Worm (Caenorhabditis elegans) whole organism, L1 larva: Measurements from ENCODE around the gene R144.11.

Source experiments
- C04F5.9 ChIP-seq: sonication (generic microtip); optimal IDR thresholded peaks from 2 replicates; lab custom pipeline; 2016; ENCODE audit warnings: missing genetic modification characterization, missing compliant biosample characterization
- Y116A8C.19 ChIP-seq: sonication (generic microtip); optimal IDR thresholded peaks from 2 replicates; lab custom pipeline; 2016; ENCODE audit warnings: missing compliant biosample characterization, missing genetic modification characterization, borderline replicate concordance
- aha-1 ChIP-seq: fragments of 150-350 bp; optimal IDR thresholded peaks from 2 replicates; lab custom pipeline; 2014; ENCODE audit warnings: missing biosample characterization, missing genetic modification characterization
- alr-1 ChIP-seq: fragments of 200-800 bp; sonication (Bioruptor generic); optimal IDR thresholded peaks from 2 replicates; lab custom pipeline; 2018; ENCODE audit warnings: borderline replicate concordance, mild to moderate bottlenecking, missing genetic modification characterization, missing compliant biosample characterization
- aly-2 ChIP-seq: fragments of 150-350 bp; optimal IDR thresholded peaks from 2 replicates; lab custom pipeline; 2014; ENCODE audit warnings: missing biosample characterization, missing genetic modification characterization
- ama-1 ChIP-seq: fragments of 150-350 bp; optimal IDR thresholded peaks from 2 replicates; lab custom pipeline; 2014
- ceh-63 ChIP-seq: fragments of 200-800 bp; sonication (Bioruptor generic); optimal IDR thresholded peaks from 2 replicates; lab custom pipeline; 2018; ENCODE audit warnings: mild to moderate bottlenecking, missing genetic modification characterization, missing compliant biosample characterization
- ceh-8 ChIP-seq: fragments of 200-800 bp; sonication (Bioruptor generic); optimal IDR thresholded peaks from 2 replicates; lab custom pipeline; 2018; ENCODE audit warnings: mild to moderate bottlenecking, missing genetic modification characterization, moderate library complexity, missing compliant biosample characterization
- ceh-88 ChIP-seq: fragments of 200-800 bp; sonication (Bioruptor generic); IDR thresholded peaks from 2 replicates; pipeline ENCODE4 v1.3.6; 2022; ENCODE audit warnings: missing genetic modification characterization, missing compliant biosample characterization
- dpl-1 ChIP-seq, 3 experiments: fragments of 150-350 bp in 2 of 3; sonication (generic microtip) in 1 of 3; optimal IDR thresholded peaks; 2 replicates each; lab custom pipeline; 2014 to 2017; ENCODE audit warnings: missing biosample characterization in 3 of 3, missing genetic modification characterization in 3 of 3, missing genetic modification reagents in 3 of 3
- egl-27 ChIP-seq, 2 experiments: fragments of 150-350 bp in 1 of 2; sonication (generic microtip); optimal IDR thresholded peaks; 3 replicates each; lab custom pipeline; 2017 to 2018; ENCODE audit warnings: missing biosample characterization in 2 of 2, missing genetic modification characterization in 2 of 2, missing genetic modification reagents in 2 of 2
- elt-2 ChIP-seq: sonication (generic microtip); optimal IDR thresholded peaks from 2 replicates; lab custom pipeline; 2016; ENCODE audit warnings: missing genetic modification characterization, mild to moderate bottlenecking, inconsistent platforms, missing compliant biosample characterization, missing genetic modification reagents
- elt-3 ChIP-seq, 6 experiments: fragments of 150-350 bp in 1 of 6; sonication (generic microtip); optimal IDR thresholded peaks; 2 replicates each; lab custom pipeline; 2017 to 2018; ENCODE audit warnings: missing biosample characterization in 6 of 6, missing genetic modification characterization in 6 of 6, inconsistent platforms in 1 of 6
- ets-5 ChIP-seq: fragments of 200-800 bp; sonication (Bioruptor generic); IDR thresholded peaks from 2 replicates; pipeline ENCODE4 v1.3.6; 2022; ENCODE audit warnings: missing genetic modification characterization, missing compliant biosample characterization
- fkh-10 ChIP-seq: sonication (generic microtip); optimal IDR thresholded peaks from 2 replicates; lab custom pipeline; 2017; ENCODE audit warnings: missing biosample characterization, missing genetic modification reagents, missing genetic modification characterization
- fkh-4 ChIP-seq: sonication (generic microtip); optimal IDR thresholded peaks from 2 replicates; lab custom pipeline; 2016; ENCODE audit warnings: missing compliant biosample characterization, missing genetic modification characterization, borderline replicate concordance
- fkh-8 ChIP-seq: sonication (generic microtip); optimal IDR thresholded peaks from 2 replicates; lab custom pipeline; 2016; ENCODE audit warnings: mild to moderate bottlenecking, missing genetic modification characterization, missing compliant biosample characterization
- hlh-17 ChIP-seq: fragments of 200-800 bp; sonication (Bioruptor generic); optimal IDR thresholded peaks from 2 replicates; lab custom pipeline; 2018; ENCODE audit warnings: missing genetic modification characterization, mild to moderate bottlenecking, missing compliant biosample characterization, moderate library complexity, borderline replicate concordance
- hlh-4 ChIP-seq: sonication (generic microtip); optimal IDR thresholded peaks from 2 replicates; lab custom pipeline; 2016; ENCODE audit warnings: mild to moderate bottlenecking, missing genetic modification characterization, missing compliant biosample characterization
- hpl-2 ChIP-seq: fragments of 150-350 bp; optimal IDR thresholded peaks from 2 replicates; lab custom pipeline; 2014; ENCODE audit warnings: missing biosample characterization, missing genetic modification reagents, missing genetic modification characterization
- irx-1 ChIP-seq: sonication (generic microtip); optimal IDR thresholded peaks from 2 replicates; lab custom pipeline; 2016; ENCODE audit warnings: missing genetic modification characterization, missing compliant biosample characterization
- isw-1 ChIP-seq: fragments of 200-800 bp; sonication (Bioruptor generic); IDR thresholded peaks from 2 replicates; pipeline ENCODE4 v1.3.6; 2022; ENCODE audit warnings: missing genetic modification characterization, missing compliant biosample characterization
- lin-13 ChIP-seq: fragments of 150-350 bp; optimal IDR thresholded peaks from 2 replicates; lab custom pipeline; 2014; ENCODE audit warnings: missing biosample characterization, missing genetic modification reagents, missing genetic modification characterization
- lin-15B ChIP-seq: fragments of 150-350 bp; sonication (generic microtip); optimal IDR thresholded peaks from 3 replicates; lab custom pipeline; 2014; ENCODE audit warnings: missing biosample characterization, missing genetic modification characterization
- lin-39 ChIP-seq: fragments of 150-350 bp; optimal IDR thresholded peaks from 2 replicates; lab custom pipeline; 2014; ENCODE audit warnings: missing biosample characterization, missing genetic modification reagents, missing genetic modification characterization
- mab-9 ChIP-seq: fragments of 200-800 bp; sonication (Bioruptor generic); IDR thresholded peaks from 2 replicates; pipeline ENCODE4 v1.3.6; 2022; ENCODE audit warnings: missing genetic modification reagents, missing genetic modification characterization, missing compliant biosample characterization
- mep-1 ChIP-seq: fragments of 150-350 bp; optimal IDR thresholded peaks from 2 replicates; lab custom pipeline; 2014; ENCODE audit warnings: missing biosample characterization, missing genetic modification characterization
- nhr-11 ChIP-seq: fragments of 150-350 bp; optimal IDR thresholded peaks from 2 replicates; lab custom pipeline; 2014; ENCODE audit warnings: missing biosample characterization, missing genetic modification characterization
- nhr-19 ChIP-seq: fragments of 200-800 bp; sonication (Bioruptor generic); conservative IDR thresholded peaks from 2 replicates; pipeline ENCODE4 v1.3.6; 2022; ENCODE audit warnings: missing genetic modification characterization, missing compliant biosample characterization
- nhr-237 ChIP-seq: fragments of 150-350 bp; optimal IDR thresholded peaks from 2 replicates; lab custom pipeline; 2014; ENCODE audit warnings: missing biosample characterization, missing genetic modification characterization
- nhr-28 ChIP-seq: fragments of 150-350 bp; optimal IDR thresholded peaks from 2 replicates; lab custom pipeline; 2014; ENCODE audit warnings: missing biosample characterization, missing genetic modification characterization
- nhr-71 ChIP-seq: sonication (generic microtip); optimal IDR thresholded peaks from 2 replicates; lab custom pipeline; 2016; ENCODE audit warnings: mild to moderate bottlenecking, missing genetic modification characterization, moderate library complexity, missing compliant biosample characterization
- nhr-77 ChIP-seq: fragments of 150-350 bp; optimal IDR thresholded peaks from 2 replicates; lab custom pipeline; 2014; ENCODE audit warnings: missing biosample characterization, missing genetic modification characterization
- nhr-84 ChIP-seq: sonication (generic microtip); optimal IDR thresholded peaks from 2 replicates; lab custom pipeline; 2017; ENCODE audit warnings: missing biosample characterization, missing genetic modification characterization
- nhr-90 ChIP-seq: sonication (generic microtip); optimal IDR thresholded peaks from 2 replicates; lab custom pipeline; 2016; ENCODE audit warnings: mild to moderate bottlenecking, missing genetic modification characterization, missing compliant biosample characterization; ENCODE audit not compliant: poor library complexity
- pag-3 ChIP-seq: sonication (generic microtip); optimal IDR thresholded peaks from 2 replicates; lab custom pipeline; 2017; ENCODE audit warnings: missing genetic modification characterization, mild to moderate bottlenecking, missing compliant biosample characterization, antibody characterized with exemption, borderline replicate concordance; ENCODE audit not compliant: insufficient read depth
- rnt-1 ChIP-seq: sonication (generic microtip); optimal IDR thresholded peaks from 2 replicates; lab custom pipeline; 2016; ENCODE audit warnings: mild to moderate bottlenecking, missing genetic modification characterization, moderate library complexity, missing compliant biosample characterization
- sox-4 ChIP-seq: sonication (generic microtip); optimal IDR thresholded peaks from 2 replicates; lab custom pipeline; 2016; ENCODE audit warnings: missing genetic modification characterization, missing compliant biosample characterization
- sptf-1 ChIP-seq: fragments of 150-350 bp; optimal IDR thresholded peaks from 2 replicates; lab custom pipeline; 2014; ENCODE audit warnings: missing biosample characterization, missing genetic modification characterization
- sup-37 ChIP-seq: fragments of 200-800 bp; sonication (Bioruptor generic); optimal IDR thresholded peaks from 2 replicates; lab custom pipeline; 2018; ENCODE audit warnings: mild to moderate bottlenecking, missing genetic modification characterization, missing compliant biosample characterization
- swsn-7 ChIP-seq: sonication (generic microtip); optimal IDR thresholded peaks from 2 replicates; lab custom pipeline; 2016; ENCODE audit warnings: missing genetic modification characterization, missing compliant biosample characterization
- tbx-2 ChIP-seq: sonication (generic microtip); optimal IDR thresholded peaks from 2 replicates; lab custom pipeline; 2016; ENCODE audit warnings: missing genetic modification characterization, missing compliant biosample characterization
- unc-30 ChIP-seq: sonication (generic microtip); optimal IDR thresholded peaks from 2 replicates; lab custom pipeline; 2017; ENCODE audit warnings: missing biosample characterization, missing genetic modification characterization
- unc-62 ChIP-seq: fragments of 150-350 bp; optimal IDR thresholded peaks from 2 replicates; lab custom pipeline; 2014; ENCODE audit warnings: missing biosample characterization, missing genetic modification reagents, missing genetic modification characterization
- unc-86 ChIP-seq: sonication (generic microtip); optimal IDR thresholded peaks from 2 replicates; lab custom pipeline; 2016; ENCODE audit warnings: missing genetic modification characterization, missing compliant biosample characterization
- vab-15 ChIP-seq: sonication (generic microtip); optimal IDR thresholded peaks from 2 replicates; lab custom pipeline; 2017; ENCODE audit warnings: missing genotype, mild to moderate bottlenecking, missing genetic modification characterization, missing compliant biosample characterization
- ztf-11 ChIP-seq, 2 experiments: sonication (generic microtip); optimal IDR thresholded peaks; 2 replicates each; lab custom pipeline; 2016 to 2017; ENCODE audit warnings: missing genetic modification characterization in 2 of 2, missing biosample characterization in 1 of 2, missing compliant biosample characterization in 1 of 2
- ztf-4 ChIP-seq: fragments of 150-350 bp; optimal IDR thresholded peaks from 2 replicates; lab custom pipeline; 2014; ENCODE audit warnings: missing biosample characterization, missing genetic modification characterization

R144.11 gene

DNA sequence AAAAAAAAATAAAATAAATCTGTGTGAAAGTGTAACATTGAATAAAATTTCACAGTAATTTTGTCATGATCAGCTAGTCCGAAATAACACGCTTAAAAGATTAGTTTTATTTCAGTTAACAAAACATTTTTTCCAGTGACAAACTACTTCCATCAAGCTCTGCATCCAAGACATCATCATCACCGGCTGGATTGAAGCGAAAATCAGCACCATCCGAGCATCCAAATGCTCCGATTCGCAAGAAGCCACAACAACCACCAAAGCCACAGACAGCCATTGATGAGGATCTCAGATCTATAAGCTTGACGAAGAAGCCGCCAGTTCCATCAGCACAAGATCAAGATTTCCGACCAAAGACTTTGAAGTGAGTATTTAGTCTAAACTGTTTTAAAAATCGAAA, 18.6 kb upstream of the R144.11 start:
- TF ChIP-seq sptf-1 (tag; lab: Kevin White, UChicago) (no peak), alr-1 (no peak), aly-2 (tag; lab: Kevin White, UChicago) (no peak), vab-15 (tag; lab: Kevin White, UChicago) (no peak), Y116A8C.19 (tag; lab: Kevin White, UChicago) (no peak), egl-27 (tag; optimal IDR thresholded peaks at IDR 0.05; lab: Kevin White, UChicago) (no peak), dpl-1 (GFP tag; optimal IDR thresholded peaks at IDR 0.05; lab: Kevin White, UChicago) (no peak), ceh-8 (GFP tag; lab: Kevin White, UChicago) (no peak), aha-1 (tag; lab: Kevin White, UChicago) (no peak), irx-1 (tag; lab: Kevin White, UChicago) (no peak), hlh-4 (tag; lab: Kevin White, UChicago) (no peak), sup-37 (GFP tag; lab: Kevin White, UChicago) (no peak), sox-4 (tag; lab: Kevin White, UChicago) (no peak), ama-1 (lab: Kevin White, UChicago) (no peak)
- TF ChIP-seq, all 84 proteins: peak for 0

DNA sequence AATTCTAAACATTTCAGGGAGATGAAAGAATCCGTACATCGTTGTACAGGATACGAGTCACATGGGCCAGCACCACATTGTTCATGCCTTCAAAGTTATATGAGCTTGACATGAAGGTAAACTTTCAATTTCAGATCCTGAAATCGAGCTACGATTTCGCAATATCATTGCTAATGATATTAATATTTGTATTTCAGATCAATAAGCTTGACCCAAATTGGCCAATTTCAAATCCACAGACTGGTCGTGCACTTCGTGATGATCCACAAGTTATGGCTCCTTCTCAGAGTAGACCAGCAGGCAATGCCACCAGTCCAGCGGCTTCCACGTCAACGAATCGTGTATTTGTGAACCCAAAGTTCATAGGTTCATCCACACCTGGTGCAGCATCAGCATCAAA, 17.7 kb upstream of the R144.11 start:
- TF ChIP-seq nhr-11 (tag; lab: Kevin White, UChicago): no peak
- no peak for TF ChIP-seq lin-13 (GFP tag; lab: Kevin White, UChicago)
- no peak for TF ChIP-seq ztf-11 (tag; optimal IDR thresholded peaks at IDR 0.05; lab: Kevin White, UChicago)
- TF ChIP-seq ztf-4 (tag; lab: Kevin White, UChicago): no peak
- TF ChIP-seq tbx-2: no peak
- no peak for TF ChIP-seq lin-15B (tag; lab: Kevin White, UChicago)
- no peak for TF ChIP-seq aly-2 (tag; lab: Kevin White, UChicago)
- TF ChIP-seq C04F5.9 (tag; lab: Kevin White, UChicago): no peak
- TF ChIP-seq ceh-63: no peak
- no peak for TF ChIP-seq irx-1 (tag; lab: Kevin White, UChicago)
- no peak for TF ChIP-seq unc-86 (tag; lab: Kevin White, UChicago)
- no peak for TF ChIP-seq rnt-1 (tag; lab: Kevin White, UChicago)
- TF ChIP-seq nhr-77 (tag; lab: Kevin White, UChicago): no peak
- TF ChIP-seq nhr-28 (tag; lab: Kevin White, UChicago): no peak
- no peak for TF ChIP-seq mep-1 (tag; lab: Kevin White, UChicago)
- TF ChIP-seq nhr-237 (tag; lab: Kevin White, UChicago): no peak
- no peak for TF ChIP-seq elt-2
- TF ChIP-seq fkh-10: no peak
- no peak for TF ChIP-seq ama-1 (lab: Kevin White, UChicago)
- no peak for TF ChIP-seq fkh-8 (tag; lab: Kevin White, UChicago)

ce11 chrIII:5025136-5025629, 16.6 kb upstream of the R144.11 start:
- TF ChIP-seq fkh-4 (tag; lab: Kevin White, UChicago): no peak
- TF ChIP-seq mep-1 (tag; lab: Kevin White, UChicago): peak; percentile 49
- peak; percentile 39 for TF ChIP-seq nhr-90 (tag; lab: Kevin White, UChicago)
- no peak for TF ChIP-seq nhr-77 (tag; lab: Kevin White, UChicago)
- TF ChIP-seq nhr-84 (tag; lab: Kevin White, UChicago): no peak
- TF ChIP-seq ceh-88 (GFP tag; lab: Robert Waterston, UW): no peak
- TF ChIP-seq ceh-8 (GFP tag; lab: Kevin White, UChicago): no peak
- TF ChIP-seq mab-9 (GFP tag; lab: Robert Waterston, UW): no peak
- TF ChIP-seq nhr-71 (tag; lab: Kevin White, UChicago): peak; percentile 72
- TF ChIP-seq unc-30 (tag; lab: Kevin White, UChicago): no peak
- TF ChIP-seq hpl-2 (GFP tag; lab: Kevin White, UChicago): no peak
- no peak for TF ChIP-seq sptf-1 (tag; lab: Kevin White, UChicago)
- peak; percentile 22 for TF ChIP-seq sox-4 (tag; lab: Kevin White, UChicago)
- TF ChIP-seq ets-5: no peak
- TF ChIP-seq lin-39 (tag; lab: Kevin White, UChicago): no peak
- TF ChIP-seq sup-37 (GFP tag; lab: Kevin White, UChicago): no peak
- TF ChIP-seq elt-3 (tag; optimal IDR thresholded peaks at IDR 0.05; lab: Kevin White, UChicago): no peak
- TF ChIP-seq hlh-17 (GFP tag; lab: Kevin White, UChicago): no peak
- no peak for TF ChIP-seq unc-62 (GFP tag; lab: Kevin White, UChicago)
- no peak for TF ChIP-seq isw-1 (GFP tag; lab: Robert Waterston, UW)
- peak; percentile 22 for TF ChIP-seq swsn-7 (tag; lab: Kevin White, UChicago)
- no peak for TF ChIP-seq nhr-237 (tag; lab: Kevin White, UChicago)
- no peak for TF ChIP-seq C04F5.9 (tag; lab: Kevin White, UChicago)
- peak; percentile 32 for TF ChIP-seq nhr-19 (GFP tag; lab: Robert Waterston, UW)
- TF ChIP-seq pag-3 (tag; lab: Kevin White, UChicago): no peak
